Worm (Caenorhabditis elegans) whole organism, late embryonic: ENCODE measurements around the gene T13C5.6.

Experiments
- K09A11.1 ChIP-seq: sonication (generic microtip); optimal IDR thresholded peaks from 2 replicates; lab custom pipeline; 2017; ENCODE audit warnings: antibody characterized with exemption, mild to moderate bottlenecking, missing genetic modification characterization, missing compliant biosample characterization; ENCODE audit not compliant: insufficient read depth
- ama-1 ChIP-seq: fragments of 150-350 bp; optimal IDR thresholded peaks from 2 replicates; lab custom pipeline; 2014
- ceh-18 ChIP-seq: sonication (generic microtip); optimal IDR thresholded peaks from 2 replicates; lab custom pipeline; 2016; ENCODE audit warnings: missing genetic modification characterization, missing compliant biosample characterization
- ceh-19 ChIP-seq: fragments of 200-800 bp; sonication (Bioruptor generic); optimal IDR thresholded peaks from 2 replicates; lab custom pipeline; 2018; ENCODE audit warnings: mild to moderate bottlenecking, missing genetic modification characterization, missing compliant biosample characterization
- ceh-22 ChIP-seq: sonication (generic microtip); optimal IDR thresholded peaks from 2 replicates; lab custom pipeline; 2017; ENCODE audit warnings: missing biosample characterization, missing genetic modification characterization
- ceh-31 ChIP-seq: sonication (generic microtip); optimal IDR thresholded peaks from 2 replicates; lab custom pipeline; 2016; ENCODE audit warnings: missing genetic modification characterization, missing compliant biosample characterization
- ceh-45 ChIP-seq: fragments of 200-800 bp; sonication (Bioruptor generic); IDR thresholded peaks from 2 replicates; pipeline ENCODE4 v1.3.6; 2022; ENCODE audit warnings: missing genetic modification reagents, missing genetic modification characterization, missing compliant biosample characterization
- ceh-48 ChIP-seq: sonication (generic microtip); optimal IDR thresholded peaks from 2 replicates; lab custom pipeline; 2016; ENCODE audit warnings: missing genetic modification characterization, inconsistent platforms, missing compliant biosample characterization
- ceh-6 ChIP-seq: fragments of 200-800 bp; sonication (Bioruptor generic); optimal IDR thresholded peaks from 2 replicates; lab custom pipeline; 2018; ENCODE audit warnings: mild to moderate bottlenecking, missing genetic modification characterization, missing compliant biosample characterization
- ceh-9 ChIP-seq: sonication (generic microtip); optimal IDR thresholded peaks from 2 replicates; lab custom pipeline; 2016; ENCODE audit warnings: mild to moderate bottlenecking, missing genetic modification characterization, inconsistent platforms, missing compliant biosample characterization
- che-1 ChIP-seq: sonication (generic microtip); optimal IDR thresholded peaks from 2 replicates; lab custom pipeline; 2016; ENCODE audit warnings: mild to moderate bottlenecking, missing genetic modification characterization, missing compliant biosample characterization
- dmd-4 ChIP-seq: sonication (generic microtip); optimal IDR thresholded peaks from 2 replicates; lab custom pipeline; 2016; ENCODE audit warnings: borderline replicate concordance, missing genetic modification characterization, missing compliant biosample characterization
- elt-2 ChIP-seq: sonication (generic microtip); optimal IDR thresholded peaks from 2 replicates; lab custom pipeline; 2016; ENCODE audit warnings: missing genetic modification reagents, missing genetic modification characterization, missing compliant biosample characterization
- ets-4 ChIP-seq: sonication (generic microtip); optimal IDR thresholded peaks from 2 replicates; lab custom pipeline; 2016; ENCODE audit warnings: missing genetic modification characterization, missing compliant biosample characterization
- fax-1 ChIP-seq: sonication (generic microtip); optimal IDR thresholded peaks from 2 replicates; lab custom pipeline; 2016; ENCODE audit warnings: missing genotype, missing genetic modification characterization, missing compliant biosample characterization
- gmeb-2 ChIP-seq: sonication (generic microtip); optimal IDR thresholded peaks from 2 replicates; lab custom pipeline; 2016; ENCODE audit warnings: missing genetic modification characterization, inconsistent platforms, missing compliant biosample characterization
- hlh-30 ChIP-seq: sonication (generic microtip); optimal IDR thresholded peaks from 2 replicates; lab custom pipeline; 2017; ENCODE audit warnings: antibody characterized with exemption, missing genetic modification characterization, missing compliant biosample characterization; ENCODE audit not compliant: insufficient read depth
- lim-6 ChIP-seq: sonication (generic microtip); optimal IDR thresholded peaks from 2 replicates; lab custom pipeline; 2016; ENCODE audit warnings: missing genetic modification characterization, missing compliant biosample characterization
- madf-2 ChIP-seq: sonication (generic microtip); optimal IDR thresholded peaks from 2 replicates; lab custom pipeline; 2017; ENCODE audit warnings: missing genetic modification characterization, missing compliant biosample characterization
- mec-3 ChIP-seq: sonication (generic microtip); optimal IDR thresholded peaks from 2 replicates; lab custom pipeline; 2016; ENCODE audit warnings: borderline replicate concordance, missing genetic modification characterization, missing compliant biosample characterization
- nfya-1 ChIP-seq: sonication (generic microtip); optimal IDR thresholded peaks from 2 replicates; lab custom pipeline; 2017; ENCODE audit warnings: missing genetic modification characterization, mild to moderate bottlenecking, missing compliant biosample characterization, antibody characterized with exemption, moderate library complexity
- nhr-232 ChIP-seq: sonication (generic microtip); optimal IDR thresholded peaks from 2 replicates; lab custom pipeline; 2016; ENCODE audit warnings: missing genetic modification characterization, missing compliant biosample characterization
- pag-3 ChIP-seq: sonication (generic microtip); optimal IDR thresholded peaks from 2 replicates; lab custom pipeline; 2016; ENCODE audit warnings: missing compliant biosample characterization, missing genetic modification characterization, borderline replicate concordance
- pat-9 ChIP-seq: fragments of 200-800 bp; sonication (Bioruptor generic); optimal IDR thresholded peaks from 2 replicates; lab custom pipeline; 2018; ENCODE audit warnings: mild to moderate bottlenecking, missing genetic modification characterization, moderate library complexity, missing compliant biosample characterization
- pros-1 ChIP-seq: fragments of 150-350 bp; optimal IDR thresholded peaks from 2 replicates; lab custom pipeline; 2014; ENCODE audit warnings: missing biosample characterization, missing genetic modification reagents, missing genetic modification characterization
- rnt-1 ChIP-seq: sonication (generic microtip); optimal IDR thresholded peaks from 2 replicates; lab custom pipeline; 2016; ENCODE audit warnings: missing genetic modification characterization, missing compliant biosample characterization
- sdc-2 ChIP-seq: sonication (generic microtip); optimal IDR thresholded peaks from 2 replicates; lab custom pipeline; 2016; ENCODE audit warnings: missing genotype, missing genetic modification characterization, missing compliant biosample characterization
- sox-2 ChIP-seq: fragments of 200-800 bp; sonication (Bioruptor generic); IDR thresholded peaks from 2 replicates; pipeline ENCODE4 v1.3.6; 2022; ENCODE audit warnings: missing genetic modification reagents, missing genetic modification characterization, missing compliant biosample characterization
- syd-9 ChIP-seq: sonication (generic microtip); optimal IDR thresholded peaks from 2 replicates; lab custom pipeline; 2016; ENCODE audit warnings: mild to moderate bottlenecking, missing genetic modification characterization, moderate library complexity, missing compliant biosample characterization
- ttx-3 ChIP-seq: sonication (generic microtip); optimal IDR thresholded peaks from 2 replicates; lab custom pipeline; 2016; ENCODE audit warnings: missing genetic modification reagents, missing genetic modification characterization, missing compliant biosample characterization
- unc-42 ChIP-seq: sonication (generic microtip); optimal IDR thresholded peaks from 2 replicates; lab custom pipeline; 2016; ENCODE audit warnings: missing genotype, missing genetic modification characterization, missing compliant biosample characterization
- unc-55 ChIP-seq: sonication (generic microtip); optimal IDR thresholded peaks from 2 replicates; lab custom pipeline; 2017; ENCODE audit warnings: missing biosample characterization, missing genetic modification reagents, missing genetic modification characterization
- unc-86 ChIP-seq: sonication (generic microtip); optimal IDR thresholded peaks from 2 replicates; lab custom pipeline; 2016; ENCODE audit warnings: missing genetic modification characterization, missing compliant biosample characterization
- zip-5 ChIP-seq: sonication (generic microtip); optimal IDR thresholded peaks from 2 replicates; lab custom pipeline; 2016; ENCODE audit warnings: missing genetic modification characterization, missing compliant biosample characterization
- ztf-16 ChIP-seq: sonication (generic microtip); optimal IDR thresholded peaks from 2 replicates; lab custom pipeline; 2017; ENCODE audit warnings: missing genetic modification characterization, missing compliant biosample characterization

Gene T13C5.6

ce11 chrX:6196627-6197026 is 10.9 kb downstream of the T13C5.6 start, which contains the start of gene daf-9:
Gene daf-9, plus strand, starts transcription at chrX:6196927.
- no peak for TF ChIP-seq lim-6
- no peak for TF ChIP-seq ceh-31
- no peak for TF ChIP-seq K09A11.1 (tag; lab: Kevin White, UChicago)
- no peak for TF ChIP-seq pag-3
- TF ChIP-seq ceh-6 (GFP tag; lab: Kevin White, UChicago), result no peak
- no peak for TF ChIP-seq ceh-9
- TF ChIP-seq syd-9 (tag; lab: Kevin White, UChicago), result no peak
- no peak for TF ChIP-seq nfya-1 (tag; lab: Kevin White, UChicago)
- no peak for TF ChIP-seq ttx-3 (tag; lab: Kevin White, UChicago)
- no peak for TF ChIP-seq hlh-30 (tag; lab: Kevin White, UChicago)
- TF ChIP-seq madf-2, result no peak
- no peak for TF ChIP-seq gmeb-2 (tag; lab: Kevin White, UChicago)
- no peak for TF ChIP-seq unc-86
- TF ChIP-seq sox-2 (GFP tag; lab: Robert Waterston, UW), result no peak
- TF ChIP-seq ets-4 (tag; lab: Kevin White, UChicago), result no peak
- TF ChIP-seq ama-1 (lab: Kevin White, UChicago), result no peak
- no peak for TF ChIP-seq ztf-16
- no peak for TF ChIP-seq mec-3 (tag; lab: Kevin White, UChicago)

ce11 chrX:6194191-6194724 is 13.2 kb downstream of the T13C5.6 start, which contains the start of gene ceh-54:
Gene ceh-54, minus strand, starts transcription at chrX:6194241.
- TF ChIP-seq ceh-22 (tag; lab: Kevin White, UChicago), result no peak
- TF ChIP-seq ztf-16, result no peak
- TF ChIP-seq ama-1 (lab: Kevin White, UChicago), result no peak
- no peak for TF ChIP-seq zip-5 (tag; lab: Kevin White, UChicago)
- TF ChIP-seq, all 69 proteins: peak for 0

- TF ChIP-seq unc-42 (no peak), elt-2 (tag; lab: Kevin White, UChicago) (no peak), ceh-48 (tag; lab: Kevin White, UChicago) (no peak), ets-4 (tag; lab: Kevin White, UChicago) (no peak), pros-1 (no peak)
These were observed 17.5 kb downstream of the T13C5.6 start, which contains the start of gene T13C5.9 for ce11 chrX:6189955-6190354. Gene T13C5.9, plus strand, starts transcription at chrX:6190255.

ce11 chrX:6187848-6188247 is 19.6 kb downstream of the T13C5.6 start, which contains the start of gene T13C5.10:
Gene T13C5.10, plus strand, starts transcription at chrX:6188148.
- TF ChIP-seq ceh-19 (no peak), unc-86 (no peak), ttx-3 (tag; lab: Kevin White, UChicago) (no peak), ceh-45 (no peak), ceh-18 (tag; lab: Kevin White, UChicago) (no peak), pag-3 (no peak), fax-1 (tag; lab: Kevin White, UChicago) (no peak), ceh-22 (tag; lab: Kevin White, UChicago) (no peak), nhr-232 (tag; lab: Kevin White, UChicago) (no peak), rnt-1 (no peak), gmeb-2 (tag; lab: Kevin White, UChicago) (no peak), che-1 (tag; lab: Kevin White, UChicago) (no peak), dmd-4 (tag; lab: Kevin White, UChicago) (no peak), pat-9 (tag; lab: Kevin White, UChicago) (no peak), ceh-9 (no peak), hlh-30 (tag; lab: Kevin White, UChicago) (no peak), unc-55 (GFP tag; lab: Kevin White, UChicago) (no peak), sdc-2 (tag; lab: Kevin White, UChicago) (no peak)
